Fruit fly (Drosophila melanogaster): ENCODE results near the gene CG14342.

DNA sequence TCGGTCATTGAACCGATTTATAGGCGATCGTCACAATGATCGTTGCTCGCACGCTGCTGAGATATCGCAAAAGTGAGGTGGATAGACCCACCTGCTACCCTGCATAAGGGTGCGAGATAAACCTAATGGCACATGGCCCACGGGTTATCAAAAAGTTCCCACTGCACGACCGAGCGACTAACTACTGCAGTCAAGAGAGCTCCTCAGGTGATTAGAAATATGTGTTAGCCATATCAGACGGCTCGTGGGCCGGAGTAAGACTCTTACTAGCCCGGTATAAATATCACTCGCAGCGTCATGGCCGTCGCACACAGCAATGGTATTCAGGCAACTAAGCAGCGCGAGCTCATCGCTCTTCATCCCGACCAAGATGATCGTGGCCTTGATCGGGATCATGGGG is 15.0 kb downstream of the CG14342 start, which contains the start of gene CG42329:
- TF ChIP-seq bab1 (GFP tag; optimal IDR thresholded peaks at IDR 0.05) (no peak), Hr96 (GFP tag; optimal IDR thresholded peaks at IDR 0.05) (no peak), Crg-1 (GFP tag; optimal IDR thresholded peaks at IDR 0.05) (no peak), kay (GFP tag; ENCODE audit: borderline replicate concordance) (no peak), CG1620 (GFP tag; optimal IDR thresholded peaks at IDR 0.05) (no peak)

Measured in whole organism, adult.